Worm (Caenorhabditis elegans): ENCODE data around the gene tag-234.

DNA sequence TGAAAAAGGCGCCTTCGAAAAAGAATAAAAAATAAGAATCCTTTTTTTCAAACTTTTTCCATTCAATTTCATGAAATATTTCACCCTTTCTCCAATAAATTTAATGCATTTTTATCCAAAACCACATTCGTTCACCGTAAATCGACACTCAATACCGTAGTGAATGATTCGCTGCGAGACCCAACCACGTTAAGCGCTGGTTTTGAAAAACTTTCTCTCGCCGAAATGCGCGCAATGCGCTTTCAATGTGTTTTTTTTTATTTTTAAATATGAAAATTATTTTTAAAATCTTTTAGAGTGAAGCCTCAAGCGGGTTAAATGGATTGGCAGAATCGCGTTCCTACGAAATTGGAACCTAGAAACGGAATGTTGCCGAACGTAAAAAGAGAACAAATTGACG, 42.3 kb downstream of the tag-234 start, which contains the start of gene F59G1.8:
- TF ChIP-seq flt-1 (GFP tag; IDR thresholded peaks at IDR 0.05) (no peak), tab-1 (GFP tag; IDR thresholded peaks at IDR 0.05) (no peak), T22C8.4 (GFP tag; IDR thresholded peaks at IDR 0.05) (no peak), klf-2 (GFP tag; conservative IDR thresholded peaks at IDR 0.05) (no peak), ztf-29 (GFP tag; IDR thresholded peaks at IDR 0.05) (no peak), ref-1 (GFP tag; conservative IDR thresholded peaks at IDR 0.05) (no peak), ztf-23 (GFP tag; IDR thresholded peaks at IDR 0.05) (no peak), med-1 (GFP tag; optimal IDR thresholded peaks at IDR 0.05; ENCODE audit: insufficient read depth) (no peak), cog-1 (tag; optimal IDR thresholded peaks at IDR 0.05) (no peak)
